Worm (Caenorhabditis elegans): ENCODE measurements around the gene ttyh-1.

The ttyh-1 gene

DNA sequence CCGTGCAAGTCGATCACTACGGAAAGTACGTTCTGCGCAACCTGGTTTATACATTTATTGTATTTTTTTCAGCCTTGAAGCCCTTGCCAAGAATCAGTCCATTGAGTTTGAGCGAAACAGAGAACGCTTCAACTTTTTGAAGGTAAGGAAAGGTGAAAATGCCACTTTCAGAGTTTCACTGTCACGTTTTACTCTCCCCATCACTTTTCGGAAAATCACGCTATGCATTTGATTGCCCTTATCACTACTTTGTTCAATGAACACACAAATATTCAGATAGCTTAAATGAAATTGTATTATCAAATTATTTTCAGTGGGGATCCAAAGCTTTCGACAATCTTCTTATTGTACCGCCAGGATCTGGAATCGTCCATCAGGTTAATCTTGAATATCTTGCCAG, 28.0 kb upstream of the ttyh-1 start:
- no peak for TF ChIP-seq T22C8.4 (GFP tag; IDR thresholded peaks at IDR 0.05)
- no peak for TF ChIP-seq tab-1 (GFP tag; IDR thresholded peaks at IDR 0.05)
- no peak for TF ChIP-seq cog-1 (tag; optimal IDR thresholded peaks at IDR 0.05)
- TF ChIP-seq ztf-29 (GFP tag; IDR thresholded peaks at IDR 0.05) = no peak
- no peak for TF ChIP-seq ref-1 (GFP tag; conservative IDR thresholded peaks at IDR 0.05)
- no peak for TF ChIP-seq flt-1 (GFP tag; IDR thresholded peaks at IDR 0.05)
- TF ChIP-seq klf-2 (GFP tag; conservative IDR thresholded peaks at IDR 0.05) = no peak
- TF ChIP-seq ztf-23 (GFP tag; IDR thresholded peaks at IDR 0.05) = no peak
- TF ChIP-seq med-1 (GFP tag; optimal IDR thresholded peaks at IDR 0.05; ENCODE audit: insufficient read depth) = no peak

DNA sequence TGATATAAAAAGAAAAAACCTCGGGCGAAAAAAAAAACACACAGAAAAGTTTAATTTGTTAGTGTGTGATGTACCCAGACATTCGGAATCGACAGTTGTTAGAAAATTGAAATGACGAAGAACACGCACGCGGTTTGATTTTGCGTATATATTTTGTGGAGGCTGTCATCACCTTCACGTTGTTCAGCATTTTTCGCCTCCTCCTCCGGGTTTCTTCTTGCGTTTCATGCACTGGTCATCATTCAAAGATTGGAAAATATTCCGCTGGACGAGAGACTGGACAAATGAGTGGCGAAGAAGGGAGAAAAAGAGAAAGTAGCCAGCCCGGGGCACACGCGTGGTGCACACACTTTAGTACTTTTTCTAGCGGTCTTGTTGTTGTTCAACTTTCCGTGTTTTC, 23.6 kb upstream of the ttyh-1 start:
- no peak for TF ChIP-seq T22C8.4 (GFP tag; IDR thresholded peaks at IDR 0.05)
- no peak for TF ChIP-seq med-1 (GFP tag; optimal IDR thresholded peaks at IDR 0.05; ENCODE audit: insufficient read depth)
- no peak for TF ChIP-seq cog-1 (tag; optimal IDR thresholded peaks at IDR 0.05)
- TF ChIP-seq tab-1 (GFP tag; IDR thresholded peaks at IDR 0.05) = no peak
- TF ChIP-seq ztf-23 (GFP tag; IDR thresholded peaks at IDR 0.05) = no peak
- no peak for TF ChIP-seq flt-1 (GFP tag; IDR thresholded peaks at IDR 0.05)
- TF ChIP-seq ztf-29 (GFP tag; IDR thresholded peaks at IDR 0.05) = no peak
- no peak for TF ChIP-seq ref-1 (GFP tag; conservative IDR thresholded peaks at IDR 0.05)
- TF ChIP-seq klf-2 (GFP tag; conservative IDR thresholded peaks at IDR 0.05) = no peak

DNA sequence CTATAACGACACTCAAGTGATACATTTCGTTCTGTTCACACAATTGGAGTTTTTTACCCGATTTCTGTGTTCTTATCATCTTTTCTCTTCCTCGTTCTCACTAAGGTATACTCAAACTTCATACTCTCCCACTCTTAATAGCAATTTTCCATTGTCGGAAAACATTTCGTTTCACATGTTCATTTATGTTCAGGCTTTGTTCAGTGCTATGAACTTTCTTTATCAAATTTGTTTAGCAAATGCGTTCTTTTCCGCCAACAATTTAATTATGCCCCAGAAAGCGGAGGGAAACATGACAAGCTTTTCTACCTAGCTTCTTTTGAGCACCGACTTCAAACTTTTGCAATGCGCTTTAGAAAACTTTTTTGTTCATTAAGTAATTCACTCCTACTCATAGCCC, 23.0 kb upstream of the ttyh-1 start:
- TF ChIP-seq klf-2 (GFP tag; conservative IDR thresholded peaks at IDR 0.05) (no peak), tab-1 (GFP tag; IDR thresholded peaks at IDR 0.05) (no peak), ztf-23 (GFP tag; IDR thresholded peaks at IDR 0.05) (no peak), ztf-29 (GFP tag; IDR thresholded peaks at IDR 0.05) (no peak), flt-1 (GFP tag; IDR thresholded peaks at IDR 0.05) (no peak), med-1 (GFP tag; optimal IDR thresholded peaks at IDR 0.05; ENCODE audit: insufficient read depth) (no peak), cog-1 (tag; optimal IDR thresholded peaks at IDR 0.05) (no peak), ref-1 (GFP tag; conservative IDR thresholded peaks at IDR 0.05) (no peak), T22C8.4 (GFP tag; IDR thresholded peaks at IDR 0.05) (no peak)

DNA sequence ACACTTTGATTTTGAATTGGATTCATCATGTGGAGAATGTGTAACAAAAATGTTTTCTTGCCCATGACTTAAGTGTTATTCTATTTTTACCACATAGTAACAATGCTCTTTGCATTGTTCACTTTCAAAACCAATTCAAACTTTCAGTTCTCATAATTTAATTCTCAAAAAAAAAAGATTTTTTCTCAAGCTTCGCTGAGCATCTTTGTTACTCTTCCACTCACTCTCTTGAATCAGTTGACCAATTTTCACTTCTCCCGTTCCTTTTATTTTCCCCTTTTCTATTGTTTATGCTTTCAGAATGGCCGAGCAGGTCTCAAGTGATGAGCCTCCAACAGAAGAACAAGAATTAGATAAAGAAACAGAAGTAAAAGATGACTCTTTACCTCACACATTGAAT, 22.4 kb upstream of the ttyh-1 start, which contains the start of gene oct-2:
oct-2 (plus strand) TSS at position 301 of the 400 bp plus-strand sequence.
- TF ChIP-seq cog-1 (tag; optimal IDR thresholded peaks at IDR 0.05) (no peak), klf-2 (GFP tag; conservative IDR thresholded peaks at IDR 0.05) (no peak), med-1 (GFP tag; optimal IDR thresholded peaks at IDR 0.05; ENCODE audit: insufficient read depth) (no peak), tab-1 (GFP tag; IDR thresholded peaks at IDR 0.05) (no peak), flt-1 (GFP tag; IDR thresholded peaks at IDR 0.05) (no peak), ztf-29 (GFP tag; IDR thresholded peaks at IDR 0.05) (no peak), ref-1 (GFP tag; conservative IDR thresholded peaks at IDR 0.05) (no peak), ztf-23 (GFP tag; IDR thresholded peaks at IDR 0.05) (no peak)

DNA sequence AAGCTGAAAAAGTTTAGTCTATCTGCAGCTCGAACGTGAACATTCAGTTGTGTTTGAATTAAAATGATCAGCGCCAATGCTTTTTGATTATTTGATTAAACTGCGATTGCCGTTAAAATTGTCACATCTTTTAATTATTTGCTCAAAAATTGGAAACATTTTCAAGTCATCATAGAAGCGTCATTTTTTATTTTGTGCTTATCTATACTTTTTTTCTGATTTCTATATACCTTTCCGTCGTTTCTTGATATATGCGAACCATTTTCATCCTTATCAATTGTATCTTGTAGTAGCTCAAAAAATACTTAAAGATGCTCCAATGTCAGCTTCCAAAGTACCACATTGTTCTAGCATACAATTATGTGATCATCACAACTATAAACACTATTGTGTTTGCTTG, 17.2 kb upstream of the ttyh-1 start:
- TF ChIP-seq flt-1 (GFP tag; IDR thresholded peaks at IDR 0.05) (no peak), klf-2 (GFP tag; conservative IDR thresholded peaks at IDR 0.05) (no peak), cog-1 (tag; optimal IDR thresholded peaks at IDR 0.05) (no peak), ref-1 (GFP tag; conservative IDR thresholded peaks at IDR 0.05) (no peak), tab-1 (GFP tag; IDR thresholded peaks at IDR 0.05) (no peak), med-1 (GFP tag; optimal IDR thresholded peaks at IDR 0.05; ENCODE audit: insufficient read depth) (no peak), T22C8.4 (GFP tag; IDR thresholded peaks at IDR 0.05) (no peak), ztf-29 (GFP tag; IDR thresholded peaks at IDR 0.05) (no peak), ztf-23 (GFP tag; IDR thresholded peaks at IDR 0.05) (no peak)

DNA sequence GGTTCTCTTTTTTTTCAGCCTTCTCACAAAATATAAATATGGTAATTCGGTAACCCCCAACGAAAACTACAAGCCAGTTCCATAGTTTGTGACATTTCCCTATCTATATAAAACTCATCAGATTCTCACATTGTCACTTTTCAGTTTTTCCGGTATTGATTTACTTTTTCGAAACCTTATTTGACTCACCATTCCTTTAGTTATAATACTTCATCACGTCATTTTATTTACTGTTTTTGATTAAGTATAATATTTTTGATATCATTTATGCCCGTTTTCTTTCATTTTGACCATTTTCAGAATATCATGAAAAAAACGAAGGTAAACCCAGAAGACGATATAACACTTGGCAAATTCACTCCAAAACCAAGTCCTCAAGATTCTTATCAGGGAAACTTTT, 16.7 kb upstream of the ttyh-1 start, which contains the start of gene pgp-3:
pgp-3 (plus strand) TSS at position 301 of the 400 bp plus-strand sequence.
- no peak for TF ChIP-seq T22C8.4 (GFP tag; IDR thresholded peaks at IDR 0.05)
- TF ChIP-seq tab-1 (GFP tag; IDR thresholded peaks at IDR 0.05) = no peak
- TF ChIP-seq ref-1 (GFP tag; conservative IDR thresholded peaks at IDR 0.05) = no peak
- TF ChIP-seq flt-1 (GFP tag; IDR thresholded peaks at IDR 0.05) = no peak
- no peak for TF ChIP-seq ztf-29 (GFP tag; IDR thresholded peaks at IDR 0.05)
- no peak for TF ChIP-seq klf-2 (GFP tag; conservative IDR thresholded peaks at IDR 0.05)
- TF ChIP-seq ztf-23 (GFP tag; IDR thresholded peaks at IDR 0.05) = no peak
- TF ChIP-seq med-1 (GFP tag; optimal IDR thresholded peaks at IDR 0.05; ENCODE audit: insufficient read depth) = no peak
- no peak for TF ChIP-seq cog-1 (tag; optimal IDR thresholded peaks at IDR 0.05)

DNA sequence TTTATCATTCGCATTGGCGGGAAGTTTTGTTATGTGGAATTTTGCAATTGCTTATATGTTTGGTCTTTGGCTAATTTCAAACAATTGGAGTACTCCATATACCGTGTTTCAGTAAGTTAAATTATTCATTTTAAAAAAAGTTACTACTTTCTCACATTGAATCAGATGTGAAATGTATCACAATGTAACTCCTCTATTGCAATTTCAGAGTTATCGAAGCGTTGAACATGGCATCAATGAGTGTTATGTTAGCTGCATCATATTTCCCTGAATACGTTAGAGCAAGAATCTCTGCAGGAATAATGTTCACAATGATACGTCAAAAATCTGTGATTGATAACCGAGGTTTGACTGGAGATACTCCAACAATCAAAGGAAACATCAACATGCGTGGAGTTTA, 12.7 kb upstream of the ttyh-1 start:
- TF ChIP-seq ztf-29 (GFP tag; IDR thresholded peaks at IDR 0.05) = no peak
- no peak for TF ChIP-seq T22C8.4 (GFP tag; IDR thresholded peaks at IDR 0.05)
- no peak for TF ChIP-seq flt-1 (GFP tag; IDR thresholded peaks at IDR 0.05)
- no peak for TF ChIP-seq cog-1 (tag; optimal IDR thresholded peaks at IDR 0.05)
- no peak for TF ChIP-seq med-1 (GFP tag; optimal IDR thresholded peaks at IDR 0.05; ENCODE audit: insufficient read depth)
- TF ChIP-seq ref-1 (GFP tag; conservative IDR thresholded peaks at IDR 0.05) = no peak
- no peak for TF ChIP-seq klf-2 (GFP tag; conservative IDR thresholded peaks at IDR 0.05)
- no peak for TF ChIP-seq ztf-23 (GFP tag; IDR thresholded peaks at IDR 0.05)
- TF ChIP-seq tab-1 (GFP tag; IDR thresholded peaks at IDR 0.05) = no peak

DNA sequence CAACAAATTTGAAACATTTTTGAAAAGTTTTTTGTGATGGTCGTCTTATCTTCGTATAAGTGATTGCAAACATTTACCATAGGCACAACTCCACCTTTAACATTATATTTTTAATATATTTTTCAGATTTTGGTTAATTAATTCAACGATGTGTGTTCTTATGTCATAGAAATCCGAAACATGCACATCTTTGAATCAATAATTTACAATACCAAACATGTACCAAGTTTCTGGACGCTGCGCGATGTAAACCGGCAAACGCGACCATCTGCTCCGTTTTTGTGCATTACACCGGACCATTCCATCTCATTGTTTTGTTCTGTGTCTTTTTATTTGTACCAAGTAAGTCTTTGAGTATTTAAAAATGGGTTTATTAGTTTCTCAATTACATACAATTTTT, 11.0 kb upstream of the ttyh-1 start, which contains the start of gene pgp-4:
pgp-4 (plus strand) TSS at position 301 of the 400 bp plus-strand sequence.
- no peak for TF ChIP-seq ztf-23 (GFP tag; IDR thresholded peaks at IDR 0.05)
- TF ChIP-seq tab-1 (GFP tag; IDR thresholded peaks at IDR 0.05) = no peak
- no peak for TF ChIP-seq flt-1 (GFP tag; IDR thresholded peaks at IDR 0.05)
- TF ChIP-seq med-1 (GFP tag; optimal IDR thresholded peaks at IDR 0.05; ENCODE audit: insufficient read depth) = no peak
- no peak for TF ChIP-seq T22C8.4 (GFP tag; IDR thresholded peaks at IDR 0.05)
- no peak for TF ChIP-seq klf-2 (GFP tag; conservative IDR thresholded peaks at IDR 0.05)
- TF ChIP-seq ztf-29 (GFP tag; IDR thresholded peaks at IDR 0.05) = no peak
- TF ChIP-seq cog-1 (tag; optimal IDR thresholded peaks at IDR 0.05) = no peak
- TF ChIP-seq ref-1 (GFP tag; conservative IDR thresholded peaks at IDR 0.05) = no peak

DNA sequence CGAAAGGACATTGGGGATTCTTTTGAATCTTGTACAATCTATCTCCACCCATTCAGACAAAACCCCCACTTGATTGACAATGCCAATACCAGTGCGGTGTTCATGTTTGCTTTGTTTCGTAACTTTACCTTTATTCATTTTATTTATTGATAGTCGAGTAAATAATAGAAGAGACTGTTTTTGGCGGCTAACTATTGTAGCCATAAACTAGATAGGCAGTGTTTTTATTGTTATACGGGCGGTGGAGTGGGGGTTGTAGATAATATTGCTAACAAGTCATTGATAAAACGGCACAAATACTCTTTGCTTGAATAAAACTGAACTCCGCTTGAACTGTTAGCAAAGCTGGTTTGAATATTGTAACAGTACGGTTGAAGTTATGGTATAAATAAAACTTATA, 3.6 kb upstream of the ttyh-1 start:
- TF ChIP-seq klf-2 (GFP tag; conservative IDR thresholded peaks at IDR 0.05) = no peak
- TF ChIP-seq T22C8.4 (GFP tag; IDR thresholded peaks at IDR 0.05) = no peak
- no peak for TF ChIP-seq ref-1 (GFP tag; conservative IDR thresholded peaks at IDR 0.05)
- TF ChIP-seq ztf-23 (GFP tag; IDR thresholded peaks at IDR 0.05) = no peak
- TF ChIP-seq cog-1 (tag; optimal IDR thresholded peaks at IDR 0.05) = no peak
- TF ChIP-seq tab-1 (GFP tag; IDR thresholded peaks at IDR 0.05) = no peak
- no peak for TF ChIP-seq ztf-29 (GFP tag; IDR thresholded peaks at IDR 0.05)
- no peak for TF ChIP-seq med-1 (GFP tag; optimal IDR thresholded peaks at IDR 0.05; ENCODE audit: insufficient read depth)
- TF ChIP-seq flt-1 (GFP tag; IDR thresholded peaks at IDR 0.05) = no peak
